Worm (Caenorhabditis elegans): Measurements from ENCODE around the gene tag-293.

The tag-293 gene

DNA sequence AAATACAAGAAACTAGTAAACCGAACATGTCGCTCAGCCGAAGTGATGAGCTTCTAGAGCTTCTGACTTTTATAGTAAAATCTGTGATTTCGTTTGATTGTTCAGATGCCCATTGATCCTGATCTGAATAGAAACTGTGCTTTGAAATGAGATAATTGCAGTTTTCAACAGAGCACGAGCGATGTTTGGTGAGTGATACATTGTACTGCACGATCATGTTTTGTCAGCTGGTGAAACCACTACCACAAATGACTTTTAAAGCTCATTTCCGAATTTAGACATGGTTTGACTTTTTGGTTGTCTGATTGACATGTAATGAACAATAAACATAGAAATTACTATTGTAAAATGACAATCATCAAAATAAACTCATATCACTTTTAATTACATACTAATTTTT lies at the start of gene tag-293:
tag-293 (minus strand) TSS at position 101 of the 400 bp plus-strand sequence.
- TF ChIP-seq Y55F3AM.14 (GFP tag; optimal IDR thresholded peaks at IDR 0.05) (no peak), aly-2 (tag; optimal IDR thresholded peaks at IDR 0.05) (no peak), zag-1 (tag; optimal IDR thresholded peaks at IDR 0.05) (no peak), nhr-6 (tag; optimal IDR thresholded peaks at IDR 0.05) (no peak), C34F6.9 (tag; optimal IDR thresholded peaks at IDR 0.05) (no peak), unc-62 (GFP tag; optimal IDR thresholded peaks at IDR 0.05) (no peak), egl-27 (tag; optimal IDR thresholded peaks at IDR 0.05) (no peak), ZK546.5 (tag; optimal IDR thresholded peaks at IDR 0.05) (no peak), nhr-237 (tag; optimal IDR thresholded peaks at IDR 0.05) (no peak)

DNA sequence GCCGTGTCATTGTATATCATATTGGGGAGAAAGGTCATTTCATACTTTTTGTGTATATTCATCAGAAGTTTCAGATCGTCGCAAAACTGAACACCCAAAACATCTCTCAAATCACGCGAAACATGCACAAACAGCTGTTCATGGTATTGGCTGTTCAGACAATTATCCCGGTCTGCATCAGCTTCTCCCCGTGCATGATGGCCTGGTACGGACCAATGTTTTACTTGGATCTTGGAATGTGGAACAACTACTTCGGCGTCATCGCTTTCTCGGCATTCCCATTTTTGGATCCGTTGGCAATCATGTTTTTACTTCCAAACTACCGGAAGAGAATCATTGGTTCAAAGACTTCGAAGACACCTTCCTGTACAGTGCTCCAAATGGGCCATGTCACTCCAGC lies 48.1 kb upstream of the tag-293 start:
- TF ChIP-seq ama-1 (optimal IDR thresholded peaks at IDR 0.05) (no peak), dmd-4 (tag; optimal IDR thresholded peaks at IDR 0.05) (no peak), nhr-6 (tag; optimal IDR thresholded peaks at IDR 0.05) (no peak), F13H6.1 (tag; optimal IDR thresholded peaks at IDR 0.05) (no peak), crh-2 (tag; optimal IDR thresholded peaks at IDR 0.05) (no peak), blmp-1 (tag; optimal IDR thresholded peaks at IDR 0.05; ENCODE audit: insufficient read depth) (no peak), unc-55 (GFP tag; optimal IDR thresholded peaks at IDR 0.05) (no peak), mab-5 (tag; optimal IDR thresholded peaks at IDR 0.05) (no peak), skn-1 (tag; optimal IDR thresholded peaks at IDR 0.05) (no peak), nhr-25 (tag; optimal IDR thresholded peaks at IDR 0.05) (no peak), nhr-21 (tag; optimal IDR thresholded peaks at IDR 0.05) (no peak), nhr-129 (tag; optimal IDR thresholded peaks at IDR 0.05) (no peak)

DNA sequence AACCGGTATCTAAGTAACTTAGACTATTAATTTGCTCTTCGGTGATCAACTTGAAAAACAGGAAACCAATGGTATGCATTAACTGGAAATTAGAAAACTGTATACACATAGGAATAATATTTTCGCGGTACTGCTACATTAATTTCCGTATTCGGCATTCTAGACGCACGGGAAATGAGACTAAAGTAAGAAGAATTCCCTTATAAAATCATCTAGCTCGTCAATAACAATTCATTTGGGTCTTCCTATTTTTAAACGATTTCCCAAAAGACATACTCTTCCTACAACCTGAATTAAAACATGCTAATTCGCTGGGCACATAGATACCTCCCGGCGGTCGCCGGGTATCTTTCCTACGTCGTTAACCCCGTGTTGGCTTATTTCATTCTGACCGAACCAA lies 47.0 kb upstream of the tag-293 start, which contains the start of gene srj-13:
srj-13 (plus strand) TSS at position 301 of the 400 bp plus-strand sequence.
- TF ChIP-seq nhr-25 (tag; optimal IDR thresholded peaks at IDR 0.05) (no peak), lin-39 (tag; optimal IDR thresholded peaks at IDR 0.05) (no peak), R02D3.7 (tag; optimal IDR thresholded peaks at IDR 0.05) (no peak)

DNA sequence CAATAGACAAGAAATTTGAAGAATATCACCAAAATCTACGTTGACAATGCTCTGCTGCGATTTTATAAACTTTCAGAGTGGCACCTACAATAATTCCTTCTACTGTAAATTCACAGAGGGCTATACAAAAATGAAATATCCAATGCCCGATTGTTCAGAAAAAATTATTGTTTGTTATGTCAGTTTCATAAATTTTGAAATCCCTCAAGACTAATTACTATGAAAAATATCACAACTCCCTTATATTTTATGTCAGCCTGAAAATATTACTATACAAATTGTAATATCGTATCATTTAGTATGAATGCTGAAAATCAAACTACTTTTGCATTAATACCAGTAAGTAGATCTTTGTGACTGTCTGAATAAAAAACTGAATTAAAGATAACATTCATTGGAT lies 45.2 kb upstream of the tag-293 start, which contains the start of gene srx-60:
srx-60 (plus strand) TSS at position 301 of the 400 bp plus-strand sequence.
- no peak for TF ChIP-seq lsy-2 (tag; optimal IDR thresholded peaks at IDR 0.05)
- TF ChIP-seq ztf-4 (tag; optimal IDR thresholded peaks at IDR 0.05): no peak
- TF ChIP-seq elt-3 (tag; optimal IDR thresholded peaks at IDR 0.05): no peak
- no peak for TF ChIP-seq crh-2 (tag; optimal IDR thresholded peaks at IDR 0.05)
- TF ChIP-seq nhr-10 (tag; optimal IDR thresholded peaks at IDR 0.05): no peak
- no peak for TF ChIP-seq ZK546.5 (tag; optimal IDR thresholded peaks at IDR 0.05)
- TF ChIP-seq unc-62 (GFP tag; optimal IDR thresholded peaks at IDR 0.05): no peak
- TF ChIP-seq skn-1 (tag; optimal IDR thresholded peaks at IDR 0.05): no peak
- no peak for TF ChIP-seq gmeb-1 (tag; optimal IDR thresholded peaks at IDR 0.05)
- no peak for TF ChIP-seq F13H6.1 (tag; optimal IDR thresholded peaks at IDR 0.05)
- TF ChIP-seq sem-4 (tag; optimal IDR thresholded peaks at IDR 0.05): no peak
- TF ChIP-seq blmp-1 (tag; optimal IDR thresholded peaks at IDR 0.05; ENCODE audit: insufficient read depth): no peak
- no peak for TF ChIP-seq ceh-82 (tag; optimal IDR thresholded peaks at IDR 0.05)
- no peak for TF ChIP-seq R02D3.7 (tag; optimal IDR thresholded peaks at IDR 0.05)
- no peak for TF ChIP-seq mbf-1 (tag; optimal IDR thresholded peaks at IDR 0.05)
- TF ChIP-seq nhr-237 (tag; optimal IDR thresholded peaks at IDR 0.05): no peak

DNA sequence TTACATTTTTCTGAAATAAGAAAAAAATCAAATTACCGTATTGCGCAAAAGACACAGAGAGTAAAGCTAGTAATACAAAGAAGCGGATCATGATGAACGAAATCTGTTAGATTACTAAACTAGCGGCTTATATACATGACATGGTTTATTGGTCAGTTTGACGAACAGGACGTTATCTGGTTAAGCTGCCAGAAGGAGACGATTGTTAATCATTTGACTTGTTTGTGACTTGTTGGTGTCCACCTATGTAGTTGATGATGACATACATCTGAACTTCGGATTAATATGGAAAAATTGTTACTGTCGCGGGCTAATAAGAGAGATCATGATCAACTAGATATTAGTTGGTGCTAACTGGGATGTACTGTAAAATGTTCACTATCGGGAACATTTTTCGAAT lies 44.7 kb upstream of the tag-293 start, which contains the start of gene cnc-9:
cnc-9 (minus strand) TSS at position 101 of the 400 bp plus-strand sequence.
- TF ChIP-seq peb-1 (tag; optimal IDR thresholded peaks at IDR 0.05): no peak
- TF ChIP-seq nhr-11 (tag; optimal IDR thresholded peaks at IDR 0.05): no peak
- no peak for TF ChIP-seq nhr-10 (tag; optimal IDR thresholded peaks at IDR 0.05)
- TF ChIP-seq nhr-12 (tag; optimal IDR thresholded peaks at IDR 0.05): no peak
- TF ChIP-seq mbf-1 (tag; optimal IDR thresholded peaks at IDR 0.05): no peak
- no peak for TF ChIP-seq lin-39 (tag; optimal IDR thresholded peaks at IDR 0.05)
- TF ChIP-seq gmeb-1 (tag; optimal IDR thresholded peaks at IDR 0.05): no peak

DNA sequence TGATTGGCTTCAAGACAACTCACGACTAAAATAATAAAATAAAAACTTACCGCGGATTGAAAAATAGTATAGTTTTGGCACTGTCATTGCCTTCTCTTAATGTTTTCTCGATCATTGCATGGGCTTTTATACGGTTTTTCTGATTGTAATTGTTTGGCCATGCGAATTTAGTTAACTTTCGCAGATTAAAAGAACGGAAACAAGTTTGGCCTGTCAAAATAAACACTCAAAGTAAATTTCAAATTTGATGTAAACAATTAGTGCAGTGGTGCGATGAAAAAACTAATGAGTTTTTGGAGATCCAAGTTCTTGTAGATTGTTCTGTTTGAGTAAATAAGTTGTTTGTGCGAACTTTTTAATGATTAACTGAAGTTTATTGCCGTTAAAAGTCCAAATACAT lies 43.8 kb upstream of the tag-293 start, which contains the start of gene gst-41:
gst-41 (minus strand) TSS at position 101 of the 400 bp plus-strand sequence.
- TF ChIP-seq gmeb-1 (tag; optimal IDR thresholded peaks at IDR 0.05): no peak
- TF ChIP-seq lsy-2 (tag; optimal IDR thresholded peaks at IDR 0.05): no peak
- TF ChIP-seq ama-1 (optimal IDR thresholded peaks at IDR 0.05): no peak
- TF ChIP-seq nhr-12 (tag; optimal IDR thresholded peaks at IDR 0.05): no peak
- no peak for TF ChIP-seq egl-27 (tag; optimal IDR thresholded peaks at IDR 0.05)
- TF ChIP-seq lin-39 (tag; optimal IDR thresholded peaks at IDR 0.05): no peak
- TF ChIP-seq lin-11 (tag; optimal IDR thresholded peaks at IDR 0.05): no peak
